Worm (Caenorhabditis elegans) whole organism, L3 larva: Measurements from ENCODE around the gene atln-1.

Source experiments
- aly-2 ChIP-seq: fragments of 150-350 bp; optimal IDR thresholded peaks from 2 replicates; lab custom pipeline; 2014; ENCODE audit warnings: missing biosample characterization, missing genetic modification characterization
- ama-1 ChIP-seq: fragments of 150-350 bp; optimal IDR thresholded peaks from 2 replicates; lab custom pipeline; 2018
- ceh-16 ChIP-seq: sonication (generic microtip); optimal IDR thresholded peaks from 2 replicates; lab custom pipeline; 2017; ENCODE audit warnings: missing biosample characterization, missing genetic modification characterization
- ceh-28 ChIP-seq: fragments of 150-350 bp; optimal IDR thresholded peaks from 2 replicates; lab custom pipeline; 2014; ENCODE audit warnings: missing biosample characterization, missing genetic modification reagents, missing genetic modification characterization
- ceh-82 ChIP-seq: fragments of 150-350 bp; optimal IDR thresholded peaks from 2 replicates; lab custom pipeline; 2014; ENCODE audit warnings: missing biosample characterization, missing genetic modification characterization
- ceh-9 ChIP-seq: sonication (generic microtip); optimal IDR thresholded peaks from 2 replicates; lab custom pipeline; 2018; ENCODE audit warnings: missing biosample characterization, missing genetic modification characterization
- elt-1 ChIP-seq: fragments of 150-350 bp; optimal IDR thresholded peaks from 2 replicates; lab custom pipeline; 2014; ENCODE audit warnings: missing biosample characterization, missing genetic modification characterization
- elt-3 ChIP-seq, 3 experiments: fragments of 150-350 bp in 1 of 3; sonication (generic microtip) in 2 of 3; optimal IDR thresholded peaks; 2 replicates in 2 of 3; 4 replicates in 1 of 3; lab custom pipeline; 2014 to 2017; ENCODE audit warnings: missing biosample characterization in 3 of 3, missing genetic modification characterization in 3 of 3
- eor-1 ChIP-seq, 2 experiments: fragments of 150-350 bp; optimal IDR thresholded peaks; 2 replicates each; lab custom pipeline; 2014 to 2018; ENCODE audit warnings: missing biosample characterization in 2 of 2, missing genetic modification characterization in 2 of 2
- fkh-2 ChIP-seq: fragments of 150-350 bp; optimal IDR thresholded peaks from 2 replicates; lab custom pipeline; 2014; ENCODE audit warnings: missing biosample characterization, missing genetic modification reagents, missing genetic modification characterization
- fos-1 ChIP-seq: fragments of 150-350 bp; optimal IDR thresholded peaks from 2 replicates; lab custom pipeline; 2014; ENCODE audit warnings: missing biosample characterization, missing genetic modification characterization
- hmg-11 ChIP-seq: sonication (generic microtip); optimal IDR thresholded peaks from 2 replicates; lab custom pipeline; 2016; ENCODE audit warnings: missing genetic modification characterization, missing compliant biosample characterization
- lsy-12 ChIP-seq: sonication (generic microtip); optimal IDR thresholded peaks from 2 replicates; lab custom pipeline; 2016; ENCODE audit warnings: mild to moderate bottlenecking, missing genetic modification characterization, missing compliant biosample characterization
- mdl-1 ChIP-seq: fragments of 150-350 bp; optimal IDR thresholded peaks from 2 replicates; lab custom pipeline; 2014; ENCODE audit warnings: missing biosample characterization, missing genetic modification characterization
- mml-1 ChIP-seq: fragments of 150-350 bp; sonication (generic microtip); optimal IDR thresholded peaks from 3 replicates; lab custom pipeline; 2014; ENCODE audit warnings: missing biosample characterization, missing genetic modification characterization
- nfya-1 ChIP-seq: sonication (generic microtip); optimal IDR thresholded peaks from 2 replicates; lab custom pipeline; 2017; ENCODE audit warnings: missing genetic modification characterization, mild to moderate bottlenecking, missing compliant biosample characterization, antibody characterized with exemption, moderate library complexity; ENCODE audit not compliant: insufficient read depth
- nhr-12 ChIP-seq: fragments of 150-350 bp; optimal IDR thresholded peaks from 2 replicates; lab custom pipeline; 2014; ENCODE audit warnings: missing biosample characterization, missing genetic modification characterization
- nhr-237 ChIP-seq: fragments of 150-350 bp; optimal IDR thresholded peaks from 2 replicates; lab custom pipeline; 2014; ENCODE audit warnings: missing biosample characterization, missing genetic modification characterization
- nhr-25 ChIP-seq: sonication (generic microtip); optimal IDR thresholded peaks from 2 replicates; lab custom pipeline; 2017; ENCODE audit warnings: missing biosample characterization, missing genetic modification characterization
- nhr-43 ChIP-seq: sonication (generic microtip); optimal IDR thresholded peaks from 2 replicates; lab custom pipeline; 2016; ENCODE audit warnings: mild to moderate bottlenecking, missing genetic modification characterization, missing compliant biosample characterization; ENCODE audit not compliant: poor library complexity, severe bottlenecking
- nhr-76 ChIP-seq: fragments of 150-350 bp; sonication (generic microtip); optimal IDR thresholded peaks from 5 replicates; lab custom pipeline; 2014; ENCODE audit warnings: missing biosample characterization, missing genetic modification characterization
- nhr-77 ChIP-seq: fragments of 150-350 bp; optimal IDR thresholded peaks from 2 replicates; lab custom pipeline; 2014; ENCODE audit warnings: missing biosample characterization, missing genetic modification characterization
- pha-4 ChIP-seq: fragments of 150-350 bp; optimal IDR thresholded peaks from 2 replicates; lab custom pipeline; 2014; ENCODE audit warnings: missing biosample characterization, missing genetic modification reagents, missing genetic modification characterization
- skn-1 ChIP-seq: fragments of 150-350 bp; optimal IDR thresholded peaks from 2 replicates; lab custom pipeline; 2014; ENCODE audit warnings: missing biosample characterization, missing genetic modification characterization
- tbx-2 ChIP-seq: sonication (generic microtip); optimal IDR thresholded peaks from 2 replicates; lab custom pipeline; 2016; ENCODE audit warnings: mild to moderate bottlenecking, missing genetic modification characterization, missing compliant biosample characterization
- unc-39 ChIP-seq: sonication (generic microtip); optimal IDR thresholded peaks from 4 replicates; lab custom pipeline; 2017; ENCODE audit warnings: missing biosample characterization, missing genetic modification characterization
- unc-62 ChIP-seq: fragments of 150-350 bp; sonication (generic microtip); optimal IDR thresholded peaks from 4 replicates; lab custom pipeline; 2014; ENCODE audit warnings: missing biosample characterization, missing genetic modification reagents, missing genetic modification characterization
- zag-1 ChIP-seq: fragments of 150-350 bp; optimal IDR thresholded peaks from 2 replicates; lab custom pipeline; 2014; ENCODE audit warnings: missing biosample characterization, missing genetic modification characterization
- ztf-11 ChIP-seq: fragments of 150-350 bp; optimal IDR thresholded peaks from 2 replicates; lab custom pipeline; 2014; ENCODE audit warnings: missing biosample characterization, missing genetic modification characterization

atln-1 gene

DNA sequence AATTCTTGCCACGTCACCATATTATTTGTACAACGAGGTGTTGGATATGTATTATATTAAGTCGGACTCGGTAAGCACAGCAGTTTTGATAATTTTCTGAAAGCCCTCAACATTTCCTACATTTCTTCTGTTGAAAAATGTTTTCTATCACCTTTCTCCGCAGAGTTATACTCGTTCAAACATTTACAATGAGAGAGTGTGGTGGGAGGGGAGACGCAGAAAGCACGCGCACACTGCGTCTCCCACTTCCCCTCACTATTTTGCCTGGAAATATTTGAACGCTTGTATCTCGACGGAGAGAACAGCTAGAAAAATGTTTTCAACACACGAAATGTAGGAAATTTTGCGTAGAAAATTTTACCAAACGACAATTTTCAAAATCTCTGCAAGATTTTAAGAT lies 24.3 kb upstream of the atln-1 start:
- no peak for TF ChIP-seq skn-1 (tag; lab: Kevin White, UChicago)
- TF ChIP-seq lsy-12: no peak

DNA sequence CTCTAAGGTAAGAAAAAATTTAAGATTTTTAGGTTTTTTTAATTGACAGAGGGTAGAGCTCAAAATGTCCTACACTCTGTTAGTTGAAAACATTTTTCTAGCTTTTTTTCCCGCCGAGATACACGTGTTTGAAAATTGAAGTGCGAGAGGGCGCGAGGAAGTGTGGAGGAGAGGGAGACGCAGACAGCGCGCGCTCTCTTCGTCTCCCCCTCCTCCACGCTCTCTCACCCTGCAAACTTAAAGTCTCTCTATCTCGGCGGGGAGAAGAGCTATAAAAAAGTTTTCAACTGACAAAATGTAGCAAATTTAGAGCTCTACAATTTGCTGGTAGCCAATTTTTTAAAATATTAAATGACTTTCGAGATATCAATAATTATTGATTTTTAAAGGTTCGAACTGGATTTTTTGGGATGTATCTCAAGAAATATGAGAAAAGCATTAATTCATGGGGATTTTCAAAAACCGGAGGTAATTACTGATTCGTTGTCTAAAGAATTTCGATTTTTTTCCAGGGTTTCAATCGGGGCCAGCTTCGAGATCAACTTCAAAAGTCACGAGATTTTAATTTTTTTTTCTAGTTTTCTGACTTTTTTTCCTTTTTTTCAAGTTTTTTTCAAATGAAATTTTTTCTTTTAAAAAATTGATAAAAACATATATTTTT lies 23.3 kb upstream of the atln-1 start:
- no peak for TF ChIP-seq nhr-76 (tag; lab: Kevin White, UChicago)
- TF ChIP-seq ceh-16: no peak
- no peak for TF ChIP-seq nfya-1
- no peak for TF ChIP-seq nhr-43 (tag; lab: Kevin White, UChicago)
- no peak for TF ChIP-seq ceh-82
- no peak for TF ChIP-seq fkh-2 (tag; lab: Kevin White, UChicago)
- no peak for TF ChIP-seq ztf-11
- TF ChIP-seq nhr-77 (tag; lab: Kevin White, UChicago): no peak
- TF ChIP-seq eor-1 (tag; optimal IDR thresholded peaks at IDR 0.05; lab: Kevin White, UChicago): no peak
- no peak for TF ChIP-seq mdl-1 (tag; lab: Kevin White, UChicago)
- no peak for TF ChIP-seq skn-1 (tag; lab: Kevin White, UChicago)
- no peak for TF ChIP-seq aly-2 (tag; lab: Kevin White, UChicago)

DNA sequence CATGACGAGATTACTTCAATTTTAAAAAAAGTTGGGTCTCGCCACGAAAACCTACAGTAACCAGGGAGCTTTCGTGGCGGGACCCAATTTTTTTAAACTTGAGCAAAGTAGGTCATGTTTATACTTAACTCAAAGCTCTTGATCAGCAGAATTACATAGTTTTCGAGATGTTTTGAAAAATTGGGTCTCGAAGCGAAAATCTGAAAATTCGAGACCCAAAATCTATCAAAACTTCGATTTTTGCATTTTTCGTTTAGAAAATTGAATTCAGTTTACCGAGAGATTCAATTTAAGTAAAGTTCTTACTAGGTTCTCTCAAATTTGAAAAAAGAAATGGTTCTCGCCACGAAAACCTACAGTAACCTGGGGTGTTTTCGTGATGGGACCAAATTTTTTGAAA lies 18.4 kb upstream of the atln-1 start:
- TF ChIP-seq unc-62 (GFP tag; lab: Kevin White, UChicago) (no peak), zag-1 (tag; lab: Kevin White, UChicago) (no peak), nhr-237 (tag; lab: Kevin White, UChicago) (no peak)

DNA sequence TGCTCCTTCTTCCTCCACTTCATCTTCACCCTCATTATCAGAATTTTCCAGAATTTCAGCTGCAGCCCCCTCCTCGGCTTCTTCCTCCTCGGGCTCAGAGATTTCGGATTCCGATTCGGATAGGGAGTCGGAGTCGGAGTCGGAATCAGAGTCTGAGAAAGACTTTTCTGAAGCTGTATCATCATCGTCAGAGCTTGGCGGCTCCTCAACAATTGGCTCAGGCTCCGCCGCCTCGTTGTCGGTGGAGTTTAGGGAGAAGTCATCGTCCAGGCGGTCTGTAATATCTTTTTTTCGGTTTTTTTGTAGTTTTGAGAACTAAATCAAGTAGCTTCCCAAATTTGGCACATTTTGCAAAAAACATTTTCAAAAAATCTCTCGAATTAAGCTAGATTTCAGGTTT lies 17.7 kb upstream of the atln-1 start:
- TF ChIP-seq lsy-12: peak; percentile 32
- TF ChIP-seq pha-4 (tag; lab: Kevin White, UChicago): no peak
- no peak for TF ChIP-seq ceh-28 (tag; lab: Kevin White, UChicago)
- TF ChIP-seq ama-1 (lab: Kevin White, UChicago): peak; percentile 2

DNA sequence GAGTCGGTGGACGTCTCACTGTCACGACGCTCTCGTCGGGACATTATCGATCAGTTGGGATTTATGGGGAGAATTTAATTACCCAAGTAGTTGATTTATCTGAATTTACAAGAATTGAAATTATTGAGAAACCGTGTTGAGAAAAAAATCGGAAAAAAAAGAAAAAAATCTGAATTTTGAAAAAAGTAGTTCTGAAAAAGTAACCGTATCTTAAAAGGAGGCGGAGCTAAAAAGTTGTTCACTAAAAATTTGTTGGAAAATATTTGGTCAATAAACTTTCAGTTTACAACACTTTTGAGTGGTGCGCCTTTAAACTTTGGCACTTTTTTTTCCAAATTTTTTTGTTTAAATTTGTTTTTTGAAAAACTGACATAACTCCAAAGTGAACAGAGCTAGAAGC lies 16.8 kb upstream of the atln-1 start, which contains the start of gene Y54G2A.11:
Y54G2A.11 (minus strand) TSS at position 101 of the 400 bp plus-strand sequence.
- TF ChIP-seq tbx-2 (tag; lab: Kevin White, UChicago) (no peak), nhr-237 (tag; lab: Kevin White, UChicago) (no peak), pha-4 (tag; lab: Kevin White, UChicago) (no peak), hmg-11 (no peak), fos-1 (tag; lab: Kevin White, UChicago) (no peak), nhr-77 (tag; lab: Kevin White, UChicago) (no peak), ceh-9 (no peak), ama-1 (lab: Kevin White, UChicago) (no peak)

DNA sequence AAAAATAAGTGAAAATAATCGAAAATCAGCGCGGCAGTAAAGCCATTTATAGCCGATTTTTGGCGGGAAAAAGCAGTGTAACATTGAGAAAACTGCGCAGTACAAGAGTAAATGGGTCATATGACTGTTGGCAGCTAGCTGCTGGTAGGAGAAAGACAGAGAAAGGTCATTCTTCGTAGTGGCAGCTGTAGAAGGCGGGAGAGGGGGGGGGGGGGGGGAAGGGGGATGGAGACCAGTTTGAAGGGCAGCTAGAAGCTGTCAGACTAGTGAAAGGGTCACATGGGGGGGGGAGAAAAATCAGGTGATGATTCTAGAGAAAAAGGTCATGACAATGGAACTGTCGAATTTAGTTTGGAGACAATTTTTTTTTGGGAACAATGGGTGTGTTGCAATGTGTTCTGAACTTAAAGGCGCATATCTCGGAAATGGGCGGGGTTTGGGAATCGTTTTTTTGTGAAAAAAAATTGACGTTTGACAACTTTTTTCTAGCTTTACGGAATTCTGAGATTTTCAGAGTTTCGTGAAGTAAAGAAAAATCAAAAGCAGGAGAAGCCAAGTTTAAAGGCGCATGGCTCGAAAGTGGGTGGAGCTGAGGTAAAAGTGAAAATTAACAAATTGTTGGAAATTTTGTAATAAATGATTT lies 16.2 kb upstream of the atln-1 start:
- TF ChIP-seq nhr-43 (tag; lab: Kevin White, UChicago) (peak; percentile 36), elt-3 (tag; optimal IDR thresholded peaks at IDR 0.05; lab: Kevin White, UChicago) (no peak), nhr-25 (peak; percentile 77), ceh-28 (tag; lab: Kevin White, UChicago) (no peak), unc-62 (GFP tag; lab: Kevin White, UChicago) (no peak), unc-39 (tag; lab: Kevin White, UChicago) (no peak), ceh-82 (no peak), nhr-12 (tag; lab: Kevin White, UChicago) (no peak), ama-1 (lab: Kevin White, UChicago) (peak; percentile 29), elt-1 (tag; lab: Kevin White, UChicago) (no peak), lsy-12 (peak; percentile 8), fos-1 (tag; lab: Kevin White, UChicago) (no peak), mml-1 (tag; lab: Kevin White, UChicago) (no peak)
